Worm (Caenorhabditis elegans) whole organism, dauer: ENCODE measurements around the gene zfp-2.

Experiments
- unc-62 ChIP-seq: sonication (generic microtip); optimal IDR thresholded peaks from 2 replicates; lab custom pipeline; 2017; ENCODE audit warnings: missing biosample characterization, missing genetic modification reagents, missing genetic modification characterization

The zfp-2 gene

ce11 chrII:9596401-9596800, 39.0 kb downstream of the zfp-2 start, which contains the start of gene E02H1.6:
E02H1.6 (plus strand) TSS chrII:9596701.
- no peak for TF ChIP-seq unc-62

DNA sequence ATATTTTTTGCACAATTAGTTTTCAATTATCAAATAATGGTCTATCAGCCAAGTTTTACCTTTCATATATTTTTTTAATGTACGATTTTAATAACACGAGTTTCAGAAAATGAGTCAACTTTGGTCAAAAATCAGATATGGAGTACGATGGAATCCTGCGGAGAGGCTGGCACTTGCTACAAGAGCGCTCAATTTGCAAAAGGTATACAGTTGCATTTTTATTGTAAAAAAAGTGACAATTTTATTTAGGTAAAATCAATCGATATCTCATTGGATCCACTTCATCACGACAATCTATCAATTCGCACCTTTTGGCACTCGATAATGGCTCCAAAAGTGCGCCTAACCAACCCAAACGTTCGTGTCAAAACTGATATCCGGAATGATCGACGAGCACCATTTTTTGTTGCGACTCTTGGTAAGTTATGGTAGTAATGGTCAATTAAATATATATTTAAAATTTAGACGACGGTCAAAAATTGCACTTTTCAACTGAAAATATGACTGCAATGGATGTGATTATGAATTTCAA, 40.1 kb downstream of the zfp-2 start, which contains the start of gene mrpl-53:
Gene mrpl-53 (plus strand): TSS at position 107 of the 532 bp plus-strand sequence.
- no peak for TF ChIP-seq unc-62

- TF ChIP-seq unc-62, result no peak
These were observed 42.7 kb downstream of the zfp-2 start for ce11 chrII:9600022-9600722.

- TF ChIP-seq unc-62, result no peak
These were observed 43.6 kb downstream of the zfp-2 start for ce11 chrII:9601069-9601468.

DNA sequence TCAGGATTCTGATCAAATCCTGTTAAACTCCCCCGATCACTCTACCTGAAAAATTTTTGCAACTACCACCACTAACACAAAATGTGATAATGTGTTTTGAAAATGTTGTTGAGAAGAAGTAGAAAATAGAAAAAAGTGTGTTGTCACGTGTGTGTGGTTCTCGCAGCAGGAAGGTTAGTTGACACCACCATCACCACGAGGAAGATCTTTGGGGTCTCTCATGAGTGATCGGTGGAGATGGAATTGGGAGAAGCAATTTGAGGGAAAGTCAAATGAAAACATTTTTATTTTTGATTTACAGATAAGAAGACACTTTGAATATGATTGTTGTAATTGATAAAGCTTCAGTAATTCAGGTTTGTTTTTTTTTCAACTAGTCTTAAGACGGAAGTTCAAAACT, 44.2 kb downstream of the zfp-2 start:
- no peak for TF ChIP-seq unc-62

DNA sequence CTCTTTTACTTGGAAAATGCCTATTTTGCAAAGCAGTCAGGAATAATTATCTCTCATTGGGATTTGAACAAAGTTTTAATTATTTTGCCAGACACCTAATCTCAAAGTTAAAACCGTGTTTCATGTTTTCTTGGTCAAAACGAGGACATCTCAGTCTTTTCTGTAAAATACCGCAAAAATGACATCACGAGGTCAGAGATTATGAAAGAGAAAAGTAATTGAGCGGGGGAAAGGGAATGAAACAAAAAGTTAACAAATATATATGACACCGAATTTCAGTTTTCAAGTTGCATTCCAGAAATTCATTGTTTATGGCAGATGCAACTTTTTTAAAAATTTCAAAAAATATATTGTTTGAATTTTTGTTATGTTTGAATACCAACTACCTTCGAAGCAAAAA, 45.1 kb downstream of the zfp-2 start:
- TF ChIP-seq unc-62, result no peak

DNA sequence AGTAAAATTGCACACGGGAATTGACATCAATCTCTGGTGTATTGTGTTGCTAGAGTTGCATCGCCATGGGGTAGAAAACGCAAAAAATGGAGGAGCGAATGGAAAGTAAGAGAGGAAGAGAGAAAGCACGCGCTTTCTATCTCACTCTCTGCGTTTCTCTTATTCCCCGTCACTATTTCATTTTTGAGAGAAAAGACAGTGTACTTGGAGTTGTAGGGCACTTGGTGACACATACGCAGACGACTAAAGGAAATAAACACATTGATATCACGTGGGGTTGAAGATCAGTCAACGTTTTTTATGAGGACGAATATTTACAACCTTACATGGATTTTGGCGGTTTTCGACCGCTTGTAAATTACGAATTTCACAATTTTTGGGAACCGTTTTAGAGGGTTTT, 46.0 kb downstream of the zfp-2 start:
- TF ChIP-seq unc-62, result no peak

DNA sequence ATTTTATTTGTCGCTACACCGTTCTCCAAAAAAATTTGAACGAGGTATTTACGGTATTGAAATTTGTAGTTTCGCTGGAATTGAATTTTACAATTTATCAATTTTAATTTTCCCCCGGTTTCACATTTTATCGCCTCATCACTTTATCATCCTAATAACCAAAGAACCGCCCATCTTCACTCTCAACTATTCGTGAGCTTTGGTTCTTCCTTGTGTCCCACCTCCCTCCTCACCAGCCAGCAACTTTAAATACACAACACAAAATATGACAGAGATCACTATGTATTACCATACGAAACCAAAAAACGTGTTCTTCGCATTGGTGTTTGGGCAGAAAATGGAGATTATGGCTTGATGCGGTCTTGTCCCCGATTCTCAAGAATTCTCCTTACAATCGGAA, 46.6 kb downstream of the zfp-2 start:
- TF ChIP-seq unc-62, result no peak

DNA sequence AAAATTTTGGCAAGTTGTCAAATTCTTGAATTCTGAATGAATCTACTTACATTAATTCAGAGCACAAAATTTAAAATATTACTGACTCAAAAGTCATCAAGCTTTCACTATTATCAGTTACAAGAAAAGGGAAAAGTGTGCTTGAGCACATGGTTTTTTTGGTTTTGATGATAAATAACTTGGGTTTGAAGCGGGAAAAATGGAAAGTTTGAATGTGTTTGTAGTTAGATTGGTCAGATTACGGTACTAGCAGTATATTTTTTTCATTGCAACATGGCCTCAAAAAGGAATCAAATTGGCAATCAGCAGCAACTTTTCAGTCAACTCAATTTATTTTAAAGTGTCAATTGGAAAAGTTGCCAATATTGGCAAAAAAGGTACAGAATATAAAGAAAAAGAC, 47.2 kb downstream of the zfp-2 start:
- TF ChIP-seq unc-62, result no peak

DNA sequence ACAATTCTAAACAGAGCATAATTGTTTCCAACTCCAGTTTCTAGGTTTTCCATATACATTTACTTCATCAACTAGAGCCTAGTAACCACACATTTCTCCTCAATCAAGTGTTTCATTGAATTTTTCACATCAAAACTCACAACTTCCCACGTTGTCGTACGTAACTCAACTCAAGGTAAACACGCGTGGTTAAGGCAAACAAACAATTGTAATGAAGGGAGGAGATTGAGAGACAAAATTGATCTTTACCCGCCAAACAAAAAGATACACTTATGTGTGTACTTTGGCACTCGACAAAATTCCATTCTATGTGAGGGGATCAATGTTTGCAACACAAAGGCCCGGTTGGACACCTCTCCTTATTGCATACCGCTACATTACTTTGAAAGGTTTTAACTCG, 47.9 kb downstream of the zfp-2 start, which contains the start of gene nhr-19:
Gene nhr-19 (minus strand): TSS at position 191 of the 400 bp plus-strand sequence.
- TF ChIP-seq unc-62, result no peak

ce11 chrII:9605954-9606353, 48.5 kb downstream of the zfp-2 start:
- TF ChIP-seq unc-62, result no peak

ce11 chrII:9606485-9607036, 49.1 kb downstream of the zfp-2 start:
- no peak for TF ChIP-seq unc-62

ce11 chrII:9607137-9607536, 49.7 kb downstream of the zfp-2 start:
- no peak for TF ChIP-seq unc-62
